Worm (Caenorhabditis elegans): Measurements from ENCODE around the gene best-22.

best-22 gene

DNA sequence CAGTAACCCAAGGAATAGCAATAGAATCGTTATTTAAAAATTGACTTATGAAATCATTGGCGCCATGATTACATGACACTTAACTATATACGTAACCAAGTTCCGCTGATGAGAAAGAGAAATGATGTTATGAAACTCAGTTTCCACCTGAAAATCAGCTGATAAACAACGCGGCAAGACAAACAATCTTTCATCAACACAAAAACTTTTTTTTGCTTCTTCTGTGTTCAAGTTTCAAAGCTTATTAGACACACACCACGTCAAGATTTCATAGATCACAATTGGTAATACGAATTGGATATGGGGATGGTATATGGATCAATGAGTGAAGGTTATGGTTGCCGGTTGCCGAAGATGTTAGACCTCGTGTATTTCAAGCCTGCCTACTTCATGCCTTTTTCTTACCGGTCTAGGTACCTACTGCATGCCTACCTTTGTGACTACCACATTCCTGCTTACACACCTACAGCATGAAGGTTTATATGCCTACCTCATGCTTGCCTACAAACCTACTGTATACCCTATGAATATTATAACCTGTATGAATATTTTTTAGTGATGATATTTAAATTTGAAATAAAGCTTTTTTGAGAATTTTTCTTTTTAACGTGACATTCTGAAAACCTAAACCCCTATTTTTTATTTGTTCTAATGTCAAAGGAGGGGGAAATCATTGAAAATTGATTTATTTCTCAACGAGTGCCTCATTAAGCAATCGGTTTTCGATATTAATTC is 12.7 kb upstream of the best-22 start, which contains the start of the genes F19B6.10 and wht-5:
TSS of gene F19B6.10 (plus strand) at position 301 of the 735 bp plus-strand sequence.
TSS of gene wht-5 (plus strand) at position 685 of the 735 bp plus-strand sequence.
- TF ChIP-seq mab-5 (tag; optimal IDR thresholded peaks at IDR 0.05), result no peak
- TF ChIP-seq ceh-83 (GFP tag; optimal IDR thresholded peaks at IDR 0.05), result no peak
- TF ChIP-seq mls-2 (tag; optimal IDR thresholded peaks at IDR 0.05), result no peak
- no peak for TF ChIP-seq nhr-12 (tag; optimal IDR thresholded peaks at IDR 0.05)
- TF ChIP-seq pha-4 (tag; optimal IDR thresholded peaks at IDR 0.05), result no peak

DNA sequence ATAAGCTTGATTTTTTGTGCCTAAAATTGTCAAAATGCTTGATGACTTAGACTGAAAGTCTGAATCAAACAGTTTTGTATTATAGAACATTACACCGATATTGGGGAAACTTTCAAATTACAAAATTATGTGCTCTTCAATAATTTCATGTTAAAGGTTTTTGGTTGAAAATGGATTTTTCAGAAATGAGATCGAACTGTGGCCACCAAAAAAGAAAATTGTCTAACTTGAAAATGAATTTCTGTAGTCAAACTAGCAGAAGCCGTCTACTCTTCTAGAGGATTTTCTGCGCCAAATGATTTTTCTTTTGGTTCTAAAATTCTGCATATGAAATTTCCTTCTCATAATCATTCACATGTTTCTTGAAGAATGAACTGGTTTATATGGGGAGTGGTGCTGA is 8.9 kb upstream of the best-22 start:
- no peak for TF ChIP-seq snpc-4 (tag; optimal IDR thresholded peaks at IDR 0.05)
- TF ChIP-seq ceh-83 (GFP tag; optimal IDR thresholded peaks at IDR 0.05), result no peak
- no peak for TF ChIP-seq mls-2 (tag; optimal IDR thresholded peaks at IDR 0.05)
- TF ChIP-seq ztf-11 (tag; optimal IDR thresholded peaks at IDR 0.05), result no peak
- no peak for TF ChIP-seq M03D4.4 (tag; optimal IDR thresholded peaks at IDR 0.05)
- no peak for TF ChIP-seq bed-3 (GFP tag; optimal IDR thresholded peaks at IDR 0.05)
- TF ChIP-seq mab-5 (tag; optimal IDR thresholded peaks at IDR 0.05), result no peak
- TF ChIP-seq elt-1 (tag; optimal IDR thresholded peaks at IDR 0.05; ENCODE audit: borderline replicate concordance, insufficient read depth), result no peak
- no peak for TF ChIP-seq ces-1 (GFP tag; optimal IDR thresholded peaks at IDR 0.05)
- TF ChIP-seq nhr-2 (tag; optimal IDR thresholded peaks at IDR 0.05), result no peak
- no peak for TF ChIP-seq mep-1 (tag; optimal IDR thresholded peaks at IDR 0.05)

DNA sequence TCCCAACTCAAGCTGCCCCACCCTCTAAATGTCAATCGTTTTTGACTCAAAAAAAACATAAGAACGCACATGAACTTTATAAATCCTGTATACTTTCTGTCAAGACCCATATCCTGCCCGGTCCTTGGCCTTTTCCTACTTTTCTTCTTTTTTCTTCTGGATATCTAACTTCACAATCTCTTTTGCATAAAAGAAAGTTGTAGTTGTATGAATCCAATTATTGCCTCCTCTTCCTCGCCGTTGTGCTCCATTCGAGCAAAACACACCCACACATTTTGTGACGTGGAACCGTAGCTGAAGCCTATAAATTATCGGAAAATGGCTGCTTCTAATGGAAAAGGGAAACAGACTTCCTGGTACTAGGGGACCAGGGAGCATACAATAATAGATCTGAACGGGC is 496 bp downstream of the best-22 start:
- TF ChIP-seq ces-1 (GFP tag; optimal IDR thresholded peaks at IDR 0.05), result peak; percentile 23
- no peak for TF ChIP-seq lin-13 (tag; optimal IDR thresholded peaks at IDR 0.05)

DNA sequence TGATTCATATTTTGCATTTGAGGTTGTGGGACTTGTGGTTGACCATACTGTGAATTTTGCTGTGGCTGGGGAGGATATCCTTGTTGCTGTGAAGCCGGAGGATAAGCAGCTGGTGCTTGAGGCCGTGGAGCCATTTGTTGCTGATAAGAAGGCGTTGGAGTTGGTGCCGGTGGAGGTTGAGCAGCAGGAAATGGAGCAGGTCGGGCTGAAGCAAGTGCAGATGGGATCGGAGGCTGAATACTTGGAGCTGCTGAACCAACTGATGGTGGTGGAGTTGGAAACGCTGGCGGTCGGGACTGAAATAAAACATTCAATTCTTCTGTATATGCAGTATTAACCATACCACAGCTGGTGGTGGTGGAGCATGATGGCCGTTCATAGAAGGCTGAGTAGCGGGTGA is 10.2 kb downstream of the best-22 start:
- TF ChIP-seq ceh-39 (tag; optimal IDR thresholded peaks at IDR 0.05), result no peak
- no peak for TF ChIP-seq unc-39 (tag; optimal IDR thresholded peaks at IDR 0.05)
- TF ChIP-seq sptf-1 (tag; optimal IDR thresholded peaks at IDR 0.05), result no peak
- no peak for TF ChIP-seq ham-2 (GFP tag; optimal IDR thresholded peaks at IDR 0.05)
- TF ChIP-seq ceh-43 (GFP tag; optimal IDR thresholded peaks at IDR 0.05), result no peak

DNA sequence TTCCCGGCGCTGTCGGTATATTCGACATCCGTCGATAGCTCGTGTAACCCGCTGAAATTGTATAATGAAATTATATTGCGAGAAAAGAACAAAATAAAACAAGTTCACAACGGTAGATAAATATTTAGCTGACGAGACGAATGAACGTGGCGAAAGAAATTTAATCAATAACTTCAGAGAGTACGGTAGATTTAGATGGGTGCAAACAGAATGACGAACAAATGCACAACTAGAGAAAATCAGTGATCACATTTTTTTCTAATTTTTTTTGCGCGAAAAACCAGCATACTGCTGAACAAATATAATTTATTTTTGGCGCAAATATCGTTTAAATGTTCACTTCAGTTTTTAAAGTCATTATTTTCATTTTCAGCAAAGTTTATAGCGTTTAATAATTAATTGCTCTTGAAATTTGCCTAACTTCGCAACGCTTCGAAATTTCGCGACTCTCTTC is 11.0 kb downstream of the best-22 start, which contains the start of gene sec-24.2:
TSS of gene sec-24.2 (minus strand) at position 51 of the 454 bp plus-strand sequence.
- TF ChIP-seq nhr-28 (tag; optimal IDR thresholded peaks at IDR 0.05) (no peak), ceh-83 (GFP tag; optimal IDR thresholded peaks at IDR 0.05) (no peak), lin-13 (tag; optimal IDR thresholded peaks at IDR 0.05) (no peak), flh-1 (GFP tag; optimal IDR thresholded peaks at IDR 0.05) (no peak), nhr-76 (tag; optimal IDR thresholded peaks at IDR 0.05) (no peak), hlh-1 (tag; optimal IDR thresholded peaks at IDR 0.05) (no peak), ztf-11 (tag; optimal IDR thresholded peaks at IDR 0.05) (no peak), mls-2 (tag; optimal IDR thresholded peaks at IDR 0.05) (no peak), blmp-1 (tag; optimal IDR thresholded peaks at IDR 0.05) (no peak), zip-8 (tag; optimal IDR thresholded peaks at IDR 0.05) (no peak), elt-3 (tag; optimal IDR thresholded peaks at IDR 0.05) (no peak), nhr-237 (tag; optimal IDR thresholded peaks at IDR 0.05) (no peak), ces-1 (GFP tag; optimal IDR thresholded peaks at IDR 0.05) (no peak), lsy-2 (tag; optimal IDR thresholded peaks at IDR 0.05) (no peak), nhr-2 (tag; optimal IDR thresholded peaks at IDR 0.05) (no peak), elt-1 (tag; optimal IDR thresholded peaks at IDR 0.05; ENCODE audit: borderline replicate concordance, insufficient read depth) (no peak), tbx-8 (GFP tag; optimal IDR thresholded peaks at IDR 0.05) (no peak), snpc-4 (tag; optimal IDR thresholded peaks at IDR 0.05) (no peak), unc-62 (GFP tag; optimal IDR thresholded peaks at IDR 0.05) (no peak), ham-2 (GFP tag; optimal IDR thresholded peaks at IDR 0.05) (no peak)
